Fruit fly (Drosophila melanogaster): ENCODE results near the gene Ncoa6.

The Ncoa6 gene

dm6 chr2L:5271081-5271480 lies 55.4 kb downstream of the Ncoa6 start, which contains the start of gene tkv (continued):
- no peak for TF ChIP-seq CG9817 (tag; optimal IDR thresholded peaks at IDR 0.05)
- no peak for TF ChIP-seq crol (GFP tag; IDR thresholded peaks at IDR 0.05)
- no peak for TF ChIP-seq jigr1 (GFP tag; IDR thresholded peaks at IDR 0.05)
- TF ChIP-seq CG17361 (GFP tag; IDR thresholded peaks at IDR 0.05): no peak
- TF ChIP-seq her (GFP tag; optimal IDR thresholded peaks at IDR 0.05): no peak
- TF ChIP-seq Dek (tag; optimal IDR thresholded peaks at IDR 0.05): no peak
- no peak for TF ChIP-seq CG15601 (tag; optimal IDR thresholded peaks at IDR 0.05)
- no peak for TF ChIP-seq Mad (GFP tag; optimal IDR thresholded peaks at IDR 0.05)
- no peak for TF ChIP-seq CG2678 (tag; optimal IDR thresholded peaks at IDR 0.05)
- TF ChIP-seq zfh1 (GFP tag; IDR thresholded peaks at IDR 0.05): no peak
- TF ChIP-seq CG43689 (GFP tag; IDR thresholded peaks at IDR 0.05): no peak
- TF ChIP-seq inv (GFP tag; IDR thresholded peaks at IDR 0.05; ENCODE audit: partially characterized antibody): peak; percentile 83
- no peak for TF ChIP-seq nmo (GFP tag; optimal IDR thresholded peaks at IDR 0.05)
- no peak for TF ChIP-seq fd3F (GFP tag; optimal IDR thresholded peaks at IDR 0.05)
- TF ChIP-seq row (GFP tag; IDR thresholded peaks at IDR 0.05): peak; percentile 7; the same call in 1 of the 3 replicates
- no peak for TF ChIP-seq D (optimal IDR thresholded peaks at IDR 0.05)
- no peak for TF ChIP-seq D (GFP tag; optimal IDR thresholded peaks at IDR 0.05)
- TF ChIP-seq CG7357 (GFP tag; IDR thresholded peaks at IDR 0.05): no peak
- TF ChIP-seq H15 (GFP tag; IDR thresholded peaks at IDR 0.05): no peak
- no peak for TF ChIP-seq Oli (tag; optimal IDR thresholded peaks at IDR 0.05)
- peak; percentile 47 for TF ChIP-seq pzg (GFP tag; optimal IDR thresholded peaks at IDR 0.05)
- TF ChIP-seq tll (GFP tag; optimal IDR thresholded peaks at IDR 0.05): peak in 1 of 2 experiments; percentile 50
- no peak for TF ChIP-seq CG1832 (GFP tag; optimal IDR thresholded peaks at IDR 0.05)
- no peak for TF ChIP-seq Hmr (GFP tag; optimal IDR thresholded peaks at IDR 0.05)
- TF ChIP-seq tna (GFP tag; IDR thresholded peaks at IDR 0.05; ENCODE audit: partially characterized antibody): peak; percentile 19; the same call in 1 of the 2 replicates
- TF ChIP-seq CG1792 (GFP tag; optimal IDR thresholded peaks at IDR 0.05): no peak
- TF ChIP-seq Max (GFP tag; optimal IDR thresholded peaks at IDR 0.05): no peak
- TF ChIP-seq CG9215 (GFP tag; IDR thresholded peaks at IDR 0.05): no peak
- no peak for TF ChIP-seq Lpt (GFP tag; optimal IDR thresholded peaks at IDR 0.05)
- no peak for TF ChIP-seq CG5180 (GFP tag; optimal IDR thresholded peaks at IDR 0.05)
- no peak for TF ChIP-seq lola (GFP tag; optimal IDR thresholded peaks at IDR 0.05)
- TF ChIP-seq Doc3 (GFP tag; IDR thresholded peaks at IDR 0.05; ENCODE audit: partially characterized antibody): peak; percentile 68
- TF ChIP-seq CG12219 (GFP tag; optimal IDR thresholded peaks at IDR 0.05): no peak
- no peak for TF ChIP-seq Sry-β (GFP tag; optimal IDR thresholded peaks at IDR 0.05)
- peak; percentile 74 for TF ChIP-seq sna (GFP tag; IDR thresholded peaks at IDR 0.05; ENCODE audit: partially characterized antibody)
- TF ChIP-seq cg (GFP tag; optimal IDR thresholded peaks at IDR 0.05): peak; percentile 87
- TF ChIP-seq hb (GFP tag; IDR thresholded peaks at IDR 0.05; ENCODE audit: partially characterized antibody): peak; percentile 59; the same call in 2 of the 3 replicates
- no peak for TF ChIP-seq Hsf (GFP tag; optimal IDR thresholded peaks at IDR 0.05)
- no peak for TF ChIP-seq grau (tag; optimal IDR thresholded peaks at IDR 0.05)
- no peak for TF ChIP-seq Stat92E (GFP tag; optimal IDR thresholded peaks at IDR 0.05)
- no peak for TF ChIP-seq ham (GFP tag; IDR thresholded peaks at IDR 0.05)
- TF ChIP-seq CG10147 (GFP tag; optimal IDR thresholded peaks at IDR 0.05): no peak
- TF ChIP-seq Scr (GFP tag; IDR thresholded peaks at IDR 0.05; ENCODE audit: partially characterized antibody): peak; percentile 87
- TF ChIP-seq tin (GFP tag; optimal IDR thresholded peaks at IDR 0.05): no peak
- no peak for TF ChIP-seq Kr (GFP tag; optimal IDR thresholded peaks at IDR 0.05)
- TF ChIP-seq exex (tag; optimal IDR thresholded peaks at IDR 0.05): peak; percentile 35
- TF ChIP-seq CG2202 (tag; optimal IDR thresholded peaks at IDR 0.05): no peak
- no peak for TF ChIP-seq CG1024 (GFP tag; IDR thresholded peaks at IDR 0.05)
- no peak for TF ChIP-seq CG11504 (tag; optimal IDR thresholded peaks at IDR 0.05)
- peak; percentile 69; the same call in 2 of the 3 replicates for TF ChIP-seq CG7963 (GFP tag; IDR thresholded peaks at IDR 0.05; ENCODE audit: partially characterized antibody)

All from whole organism, embryonic.